In the genomic region with DNA sequence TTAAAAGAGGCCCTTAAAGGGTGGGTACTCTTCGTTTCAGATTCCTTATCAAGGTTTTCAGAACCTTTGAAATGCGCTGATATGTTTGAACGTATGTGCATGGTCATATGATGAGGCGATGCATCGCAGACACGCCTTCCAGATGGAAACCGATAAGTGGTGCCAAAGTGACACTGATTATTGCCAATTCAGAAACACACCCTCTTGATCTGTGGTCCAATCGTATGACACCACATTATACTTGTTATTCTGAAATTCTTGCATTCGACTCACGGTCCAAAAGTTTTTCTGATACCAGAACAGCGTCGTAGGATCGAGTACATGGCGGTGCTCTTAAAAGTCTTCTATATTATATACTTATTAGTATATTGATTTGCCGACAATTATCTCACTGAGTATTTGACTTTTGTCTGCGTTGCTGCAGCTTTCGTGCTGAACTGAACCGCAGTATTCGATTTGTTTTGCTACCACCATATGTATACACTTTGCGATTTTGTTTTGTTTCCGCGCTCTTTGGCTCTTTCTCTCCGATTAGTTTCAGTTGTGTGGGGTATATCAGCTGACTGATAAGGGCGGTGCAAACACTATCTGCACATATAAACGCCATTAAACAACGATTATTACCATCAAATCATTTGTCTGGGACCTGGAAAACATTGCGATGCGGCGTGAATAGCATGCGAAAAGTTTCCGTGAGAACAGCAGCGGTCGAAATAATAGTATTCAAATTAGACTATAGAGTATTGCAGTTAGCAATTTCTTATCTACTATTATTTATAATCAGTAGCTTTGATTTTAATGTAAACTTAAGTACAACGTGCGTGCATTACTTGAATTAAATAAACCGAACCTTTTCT, we compare ENCODE assay signal across 1 fruit fly cellular context.
TF ChIP-seq lines count a peak whose summit lies in the region.

No protein-coding gene starts in this region.

TF ChIP-seq in whole organism, embryonic, 481 proteins besides CTCF, POLR2A, EP300 and RAD21 (continued from another document):
- TF ChIP-seq CG2875 (GFP tag; optimal IDR thresholded peaks at IDR 0.05; lab: Kevin White, UChicago) (no peak), Jarid2 (GFP tag; optimal IDR thresholded peaks at IDR 0.05; lab: Kevin White, UChicago) (no peak), HmgZ (tag; optimal IDR thresholded peaks at IDR 0.05; lab: Kevin White, UChicago) (peak; percentile 15), CG10274 (GFP tag; optimal IDR thresholded peaks at IDR 0.05; lab: Kevin White, UChicago) (no peak), CG17385 (GFP tag; optimal IDR thresholded peaks at IDR 0.05; lab: Kevin White, UChicago) (no peak), CG8388 (GFP tag; optimal IDR thresholded peaks at IDR 0.05; lab: Kevin White, UChicago) (no peak), CG11695 (GFP tag; IDR thresholded peaks at IDR 0.05; lab: Robert Waterston, UW) (no peak), pnt (GFP tag; optimal IDR thresholded peaks at IDR 0.05; lab: Kevin White, UChicago) (no peak), CG16779 (GFP tag; IDR thresholded peaks at IDR 0.05; lab: Robert Waterston, UW) (no peak), gem (tag; optimal IDR thresholded peaks at IDR 0.05; lab: Kevin White, UChicago) (no peak), pzg (GFP tag; optimal IDR thresholded peaks at IDR 0.05; lab: Kevin White, UChicago) (no peak), Xbp1 (GFP tag; optimal IDR thresholded peaks at IDR 0.05; lab: Kevin White, UChicago) (no peak), odd (GFP tag; optimal IDR thresholded peaks at IDR 0.05; lab: Kevin White, UChicago) (no peak), CG6791 (GFP tag; IDR thresholded peaks at IDR 0.05; lab: Robert Waterston, UW; ENCODE audit: partially characterized antibody) (no peak), trem (tag; optimal IDR thresholded peaks at IDR 0.05; lab: Kevin White, UChicago) (no peak), CG2889 (GFP tag; IDR thresholded peaks at IDR 0.05; lab: Robert Waterston, UW) (no peak), zen2 (GFP tag; IDR thresholded peaks at IDR 0.05; lab: Robert Waterston, UW; ENCODE audit: partially characterized antibody) (no peak), CG12071 (GFP tag; optimal IDR thresholded peaks at IDR 0.05; lab: Kevin White, UChicago) (no peak), CrebB (tag; optimal IDR thresholded peaks at IDR 0.05; lab: Kevin White, UChicago) (no peak), Atf-2 (GFP tag; optimal IDR thresholded peaks at IDR 0.05; lab: Kevin White, UChicago) (no peak), PHDP (tag; optimal IDR thresholded peaks at IDR 0.05; lab: Kevin White, UChicago) (peak; percentile 6), salm (tag; optimal IDR thresholded peaks at IDR 0.05; lab: Kevin White, UChicago) (no peak), Taf1 (GFP tag; IDR thresholded peaks at IDR 0.05; lab: Robert Waterston, UW) (no peak), hth (optimal IDR thresholded peaks at IDR 0.05; lab: Kevin White, UChicago) (no peak), bigmax (GFP tag; optimal IDR thresholded peaks at IDR 0.05; lab: Kevin White, UChicago) (no peak), prd (optimal IDR thresholded peaks at IDR 0.05; lab: Kevin White, UChicago) (no peak), prd (GFP tag; IDR thresholded peaks at IDR 0.05; lab: Robert Waterston, UW) (no peak), pb (GFP tag; optimal IDR thresholded peaks at IDR 0.05; lab: Kevin White, UChicago) (no peak), CG31224 (GFP tag; IDR thresholded peaks at IDR 0.05; lab: Robert Waterston, UW) (no peak), Fer3 (tag; optimal IDR thresholded peaks at IDR 0.05; lab: Kevin White, UChicago) (peak; percentile 6), Dll (GFP tag; IDR thresholded peaks at IDR 0.05; lab: Robert Waterston, UW; ENCODE audit: partially characterized antibody) (no peak), danr (GFP tag; IDR thresholded peaks at IDR 0.05; lab: Robert Waterston, UW) (no peak), ems (GFP tag; optimal IDR thresholded peaks at IDR 0.05; lab: Kevin White, UChicago) (no peak), klu (GFP tag; IDR thresholded peaks at IDR 0.05; lab: Robert Waterston, UW) (no peak), CG15011 (GFP tag; optimal IDR thresholded peaks at IDR 0.05; lab: Kevin White, UChicago) (no peak), grau (tag; optimal IDR thresholded peaks at IDR 0.05; lab: Kevin White, UChicago) (no peak), h (optimal IDR thresholded peaks at IDR 0.05; lab: Kevin White, UChicago) (no peak), CG34376 (GFP tag; optimal IDR thresholded peaks at IDR 0.05; lab: Kevin White, UChicago) (peak; percentile 48), CG16813 (GFP tag; IDR thresholded peaks at IDR 0.05; lab: Robert Waterston, UW; ENCODE audit: partially characterized antibody) (no peak), CG10462 (GFP tag; optimal IDR thresholded peaks at IDR 0.05; lab: Kevin White, UChicago) (no peak), CG7271 (tag; optimal IDR thresholded peaks at IDR 0.05; lab: Kevin White, UChicago) (no peak), ap (GFP tag; IDR thresholded peaks at IDR 0.05; lab: Robert Waterston, UW) (no peak), CG12391 (tag; optimal IDR thresholded peaks at IDR 0.05; lab: Kevin White, UChicago) (no peak), CG15073 (GFP tag; optimal IDR thresholded peaks at IDR 0.05; lab: Kevin White, UChicago) (no peak), dimm (GFP tag; IDR thresholded peaks at IDR 0.05; lab: Robert Waterston, UW) (no peak), CG17361 (GFP tag; IDR thresholded peaks at IDR 0.05; lab: Robert Waterston, UW) (no peak), CG6272 (GFP tag; IDR thresholded peaks at IDR 0.05; lab: Robert Waterston, UW) (no peak), Nf-YA (GFP tag; IDR thresholded peaks at IDR 0.05; lab: Robert Waterston, UW) (no peak), ash1 (GFP tag; optimal IDR thresholded peaks at IDR 0.05; lab: Kevin White, UChicago) (no peak), Mes4 (GFP tag; optimal IDR thresholded peaks at IDR 0.05; lab: Kevin White, UChicago) (no peak), Neu2 (GFP tag; optimal IDR thresholded peaks at IDR 0.05; lab: Kevin White, UChicago; ENCODE audit: borderline replicate concordance) (no peak), cwo (GFP tag; optimal IDR thresholded peaks at IDR 0.05; lab: Kevin White, UChicago) (peak; percentile 22), CG14860 (GFP tag; IDR thresholded peaks at IDR 0.05; lab: Robert Waterston, UW; ENCODE audit: partially characterized antibody) (no peak), slbo (GFP tag; IDR thresholded peaks at IDR 0.05; lab: Robert Waterston, UW) (no peak; the same call in 1 of the 2 replicates), fd102C (GFP tag; optimal IDR thresholded peaks at IDR 0.05; lab: Kevin White, UChicago) (no peak), CG15479 (GFP tag; optimal IDR thresholded peaks at IDR 0.05; lab: Kevin White, UChicago) (no peak)
